Worm (Caenorhabditis elegans): Measurements from ENCODE around the gene K11D12.8.

K11D12.8 gene

ce11 chrV:5030212-5030611 is 10.6 kb downstream of the K11D12.8 start (continued):
- TF ChIP-seq R02D3.7 (tag; optimal IDR thresholded peaks at IDR 0.05) (no peak), ZK546.5 (tag; optimal IDR thresholded peaks at IDR 0.05) (no peak), nhr-77 (tag; optimal IDR thresholded peaks at IDR 0.05) (peak; percentile 76), unc-62 (GFP tag; optimal IDR thresholded peaks at IDR 0.05 in 1 of 2) (no peak), unc-62 (tag; optimal IDR thresholded peaks at IDR 0.05) (no peak), jun-1 (tag; optimal IDR thresholded peaks at IDR 0.05) (no peak), vab-7 (GFP tag; IDR thresholded peaks at IDR 0.05) (no peak), spr-1 (tag; optimal IDR thresholded peaks at IDR 0.05) (no peak), ces-1 (GFP tag; optimal IDR thresholded peaks at IDR 0.05) (no peak), cey-2 (tag; optimal IDR thresholded peaks at IDR 0.05; ENCODE audit: borderline replicate concordance, insufficient read depth) (no peak), T20F7.1 (GFP tag; optimal IDR thresholded peaks at IDR 0.05) (no peak), ceh-20 (GFP tag; IDR thresholded peaks at IDR 0.05) (no peak), nhr-111 (GFP tag; optimal IDR thresholded peaks at IDR 0.05) (no peak), ceh-32 (tag; optimal IDR thresholded peaks at IDR 0.05; ENCODE audit: poor library complexity) (no peak), sdz-12 (GFP tag; optimal IDR thresholded peaks at IDR 0.05) (no peak), skn-1 (tag; optimal IDR thresholded peaks at IDR 0.05) (no peak), T26A8.4 (GFP tag; IDR thresholded peaks at IDR 0.05) (no peak), lin-29 (GFP tag; IDR thresholded peaks at IDR 0.05) (no peak), tag-97 (GFP tag; IDR thresholded peaks at IDR 0.05) (no peak), daf-8 (GFP tag; IDR thresholded peaks at IDR 0.05) (no peak), Y48G9A.11 (GFP tag; IDR thresholded peaks at IDR 0.05) (no peak), saeg-2 (GFP tag; IDR thresholded peaks at IDR 0.05) (no peak), ama-1 (optimal IDR thresholded peaks at IDR 0.05) (no peak), ztf-11 (tag; optimal IDR thresholded peaks at IDR 0.05) (no peak), mdl-1 (tag; optimal IDR thresholded peaks at IDR 0.05) (peak in 1 of 2 experiments; percentile 46), madf-9 (GFP tag; conservative IDR thresholded peaks at IDR 0.05) (no peak), ctbp-1 (GFP tag; IDR thresholded peaks at IDR 0.05) (no peak), mxl-2 (GFP tag; conservative IDR thresholded peaks at IDR 0.05) (no peak), lin-1 (GFP tag; IDR thresholded peaks at IDR 0.05) (peak; percentile 39; the same call in 1 of the 2 replicates), mdt-29 (GFP tag; IDR thresholded peaks at IDR 0.05) (no peak), lim-7 (GFP tag; IDR thresholded peaks at IDR 0.05) (no peak), Y5F2A.4 (GFP tag; optimal IDR thresholded peaks at IDR 0.05) (no peak), lin-13 (GFP tag; optimal IDR thresholded peaks at IDR 0.05) (no peak), duxl-1 (tag; optimal IDR thresholded peaks at IDR 0.05; ENCODE audit: poor library complexity) (no peak), ceh-28 (tag; optimal IDR thresholded peaks at IDR 0.05) (no peak), snpc-1.2 (GFP tag; IDR thresholded peaks at IDR 0.05) (no peak), set-16 (GFP tag; IDR thresholded peaks at IDR 0.05) (no peak), daf-19 (GFP tag; conservative IDR thresholded peaks at IDR 0.05) (no peak), tra-1 (GFP tag; IDR thresholded peaks at IDR 0.05) (0 out of 2 replicates have a peak, but pooled peaks have one; percentile 23), snpc-4 (tag; optimal IDR thresholded peaks at IDR 0.05) (no peak), hlh-30 (tag; optimal IDR thresholded peaks at IDR 0.05; ENCODE audit: insufficient read depth) (no peak), fos-1 (tag; optimal IDR thresholded peaks at IDR 0.05) (no peak), nhr-42 (GFP tag; IDR thresholded peaks at IDR 0.05) (no peak), lsy-2 (tag; optimal IDR thresholded peaks at IDR 0.05) (no peak), ceh-62 (tag; optimal IDR thresholded peaks at IDR 0.05) (no peak), zfp-3 (GFP tag; conservative IDR thresholded peaks at IDR 0.05) (no peak), ceh-82 (tag; optimal IDR thresholded peaks at IDR 0.05) (no peak), egl-27 (tag; optimal IDR thresholded peaks at IDR 0.05) (no peak), lir-3 (tag; optimal IDR thresholded peaks at IDR 0.05) (no peak), unc-130 (GFP tag; optimal IDR thresholded peaks at IDR 0.05) (no peak), nhr-28 (tag; optimal IDR thresholded peaks at IDR 0.05) (peak; percentile 99), D1046.2 (GFP tag; IDR thresholded peaks at IDR 0.05) (no peak), arid-1 (GFP tag; conservative IDR thresholded peaks at IDR 0.05) (no peak)
